Fruit fly (Drosophila melanogaster) whole organism, prepupa: Measurements from ENCODE around the gene CG7916.
A peak's percentile ranks its signal among the peaks of the same experiment; 100 is the strongest.

Source experiments
- Blimp-1 ChIP-seq: fragments of 200-800 bp; sonication (Bioruptor generic); optimal IDR thresholded peaks from 3 replicates; lab custom pipeline; 2017; ENCODE audit warnings: missing biosample characterization, missing genetic modification characterization, mild to moderate bottlenecking, moderate library complexity, missing genetic modification reagents
- CG10631 ChIP-seq: fragments of 200-800 bp; sonication (Bioruptor generic); optimal IDR thresholded peaks from 2 replicates; lab custom pipeline; 2016; ENCODE audit warnings: missing biosample characterization, missing genetic modification characterization
- CG10669 ChIP-seq: fragments of 200-800 bp; sonication (Bioruptor generic); optimal IDR thresholded peaks from 3 replicates; lab custom pipeline; 2018; ENCODE audit warnings: missing biosample characterization, mild to moderate bottlenecking, missing genetic modification characterization, moderate library complexity
- CG11294 ChIP-seq: fragments of 200-800 bp; sonication (Bioruptor generic); IDR thresholded peaks from 2 replicates; pipeline ENCODE4 v1.3.6; 2022; ENCODE audit warnings: missing biosample characterization, missing genetic modification characterization
- CG11762 ChIP-seq: fragments of 200-800 bp; sonication (Bioruptor generic); optimal IDR thresholded peaks from 3 replicates; lab custom pipeline; 2016; ENCODE audit warnings: missing biosample characterization, missing genetic modification characterization; ENCODE audit not compliant: insufficient read depth
- CG11902 ChIP-seq: fragments of 200-800 bp; sonication (Bioruptor generic); optimal IDR thresholded peaks from 3 replicates; lab custom pipeline; 2016; ENCODE audit warnings: missing biosample characterization, missing genetic modification characterization
- CG1621 ChIP-seq: fragments of 200-800 bp; sonication (Bioruptor generic); optimal IDR thresholded peaks from 3 replicates; lab custom pipeline; 2018; ENCODE audit warnings: missing biosample characterization, mild to moderate bottlenecking, missing genetic modification characterization
- CG16779 ChIP-seq: fragments of 200-800 bp; sonication (Bioruptor generic); optimal IDR thresholded peaks from 3 replicates; lab custom pipeline; 2017; ENCODE audit warnings: missing biosample characterization, mild to moderate bottlenecking, missing genetic modification characterization
- CG31627 ChIP-seq: fragments of 200-800 bp; sonication (Bioruptor generic); optimal IDR thresholded peaks from 3 replicates; lab custom pipeline; 2016; ENCODE audit warnings: missing biosample characterization, missing genetic modification characterization
- CG32006 ChIP-seq: fragments of 200-800 bp; sonication (Bioruptor generic); optimal IDR thresholded peaks from 3 replicates; lab custom pipeline; 2017; ENCODE audit warnings: missing biosample characterization, mild to moderate bottlenecking, missing genetic modification characterization
- CG34406 ChIP-seq: fragments of 200-800 bp; sonication (Bioruptor generic); optimal IDR thresholded peaks from 3 replicates; lab custom pipeline; 2016; ENCODE audit warnings: missing biosample characterization, missing genetic modification characterization
- CG3919 ChIP-seq: fragments of 200-800 bp; sonication (Bioruptor generic); optimal IDR thresholded peaks from 3 replicates; lab custom pipeline; 2016; ENCODE audit warnings: missing biosample characterization, missing genetic modification characterization
- CG4318 ChIP-seq: fragments of 200-800 bp; sonication (Bioruptor generic); optimal IDR thresholded peaks from 3 replicates; lab custom pipeline; 2017; ENCODE audit warnings: missing biosample characterization, mild to moderate bottlenecking, missing genetic modification characterization
- CG6163 ChIP-seq: fragments of 200-800 bp; sonication (Bioruptor generic); IDR thresholded peaks from 3 replicates; pipeline ENCODE4 v1.3.6; 2022; ENCODE audit warnings: missing biosample characterization, missing genetic modification characterization
- CG6276 ChIP-seq: fragments of 200-800 bp; sonication (Bioruptor generic); optimal IDR thresholded peaks from 2 replicates; lab custom pipeline; 2017; ENCODE audit warnings: missing biosample characterization, mild to moderate bottlenecking, missing genetic modification characterization
- CG6792 ChIP-seq: fragments of 200-800 bp; sonication (Bioruptor generic); optimal IDR thresholded peaks from 3 replicates; lab custom pipeline; 2016; ENCODE audit warnings: missing biosample characterization, missing genetic modification characterization
- CG6808 ChIP-seq: fragments of 200-800 bp; sonication (Bioruptor generic); optimal IDR thresholded peaks from 3 replicates; lab custom pipeline; 2017; ENCODE audit warnings: missing biosample characterization, missing genetic modification characterization, mild to moderate bottlenecking, moderate library complexity, missing genetic modification reagents
- CG6854 ChIP-seq: fragments of 200-800 bp; sonication (Bioruptor generic); optimal IDR thresholded peaks from 2 replicates; lab custom pipeline; 2017; ENCODE audit warnings: missing biosample characterization, mild to moderate bottlenecking, missing genetic modification characterization
- CG7368 ChIP-seq: fragments of 200-800 bp; sonication (Bioruptor generic); optimal IDR thresholded peaks from 3 replicates; lab custom pipeline; 2016; ENCODE audit warnings: missing biosample characterization, missing genetic modification characterization
- CG8119 ChIP-seq: fragments of 200-800 bp; sonication (Bioruptor generic); IDR thresholded peaks from 3 replicates; pipeline ENCODE4 v1.3.6; 2022; ENCODE audit warnings: missing biosample characterization, missing genetic modification characterization
- CG8319 ChIP-seq: fragments of 200-800 bp; sonication (Bioruptor generic); optimal IDR thresholded peaks from 3 replicates; lab custom pipeline; 2016; ENCODE audit warnings: missing biosample characterization, missing genetic modification characterization
- CG8632 ChIP-seq: fragments of 200-800 bp; sonication (Bioruptor generic); optimal IDR thresholded peaks from 3 replicates; lab custom pipeline; 2016; ENCODE audit warnings: missing biosample characterization, missing genetic modification characterization
- CG9139 ChIP-seq: fragments of 200-800 bp; sonication (Bioruptor generic); optimal IDR thresholded peaks from 3 replicates; lab custom pipeline; 2017; ENCODE audit warnings: missing biosample characterization, mild to moderate bottlenecking, missing genetic modification characterization
- Eip75B ChIP-seq: fragments of 200-800 bp; sonication (Bioruptor generic); optimal IDR thresholded peaks from 3 replicates; lab custom pipeline; 2016; ENCODE audit warnings: missing biosample characterization, missing genetic modification characterization
- Eip78C ChIP-seq: fragments of 200-800 bp; sonication (Bioruptor generic); peaks from one replicate; lab custom pipeline; 2016; ENCODE audit warnings: missing biosample characterization, missing genetic modification characterization
- Eip93F ChIP-seq: fragments of 200-800 bp; sonication (Bioruptor generic); optimal IDR thresholded peaks from 2 replicates; lab custom pipeline; 2016; ENCODE audit warnings: missing biosample characterization, mild to moderate bottlenecking, missing genetic modification characterization
- Ets21C ChIP-seq: fragments of 200-800 bp; sonication (Bioruptor generic); optimal IDR thresholded peaks from 3 replicates; lab custom pipeline; 2016; ENCODE audit warnings: missing biosample characterization, missing genetic modification characterization
- Ets96B ChIP-seq: fragments of 200-800 bp; optimal IDR thresholded peaks from 2 replicates; lab custom pipeline; 2019; ENCODE audit warnings: missing biosample characterization, mild to moderate bottlenecking, missing genetic modification characterization, moderate library complexity
- Gug ChIP-seq: fragments of 200-800 bp; sonication (Bioruptor generic); IDR thresholded peaks from 2 replicates; pipeline ENCODE4 v1.3.6; 2022; ENCODE audit warnings: missing biosample characterization, missing genetic modification characterization
- Hr38 ChIP-seq: sonication (Bioruptor generic); optimal IDR thresholded peaks from 2 replicates; lab custom pipeline; 2016; ENCODE audit warnings: missing biosample characterization, missing genetic modification characterization
- Hr39 ChIP-seq: fragments of 200-800 bp; sonication (Bioruptor generic); optimal IDR thresholded peaks from 2 replicates; lab custom pipeline; 2016; ENCODE audit warnings: missing biosample characterization, missing genetic modification characterization
- Hr4 ChIP-seq: fragments of 200-800 bp; sonication (Bioruptor generic); optimal IDR thresholded peaks from 3 replicates; lab custom pipeline; 2016; ENCODE audit warnings: missing biosample characterization, missing genetic modification characterization
- Lpt ChIP-seq: fragments of 200-800 bp; sonication (Bioruptor generic); optimal IDR thresholded peaks from 3 replicates; lab custom pipeline; 2016; ENCODE audit warnings: missing biosample characterization, missing genetic modification characterization
- Met ChIP-seq: fragments of 200-800 bp; sonication (Bioruptor generic); optimal IDR thresholded peaks from 3 replicates; lab custom pipeline; 2016; ENCODE audit warnings: missing biosample characterization, missing genetic modification characterization
- OdsH ChIP-seq: fragments of 200-800 bp; sonication (Bioruptor generic); optimal IDR thresholded peaks from 3 replicates; lab custom pipeline; 2016; ENCODE audit warnings: missing biosample characterization, missing genetic modification characterization
- Smox ChIP-seq: fragments of 200-800 bp; sonication (Bioruptor generic); optimal IDR thresholded peaks from 3 replicates; lab custom pipeline; 2016; ENCODE audit warnings: missing biosample characterization, missing genetic modification characterization
- Sox102F ChIP-seq: fragments of 200-800 bp; sonication (Bioruptor generic); optimal IDR thresholded peaks from 2 replicates; lab custom pipeline; 2016; ENCODE audit warnings: missing biosample characterization, mild to moderate bottlenecking, missing genetic modification characterization
- Sox14 ChIP-seq: fragments of 200-800 bp; sonication (Bioruptor generic); optimal IDR thresholded peaks from 3 replicates; lab custom pipeline; 2016; ENCODE audit warnings: missing biosample characterization, missing genetic modification characterization
- Sox15 ChIP-seq: fragments of 200-800 bp; sonication (Bioruptor generic); optimal IDR thresholded peaks from 3 replicates; lab custom pipeline; 2016; ENCODE audit warnings: missing biosample characterization, missing genetic modification characterization
- achi ChIP-seq: fragments of 200-800 bp; sonication (Bioruptor generic); optimal IDR thresholded peaks from 3 replicates; lab custom pipeline; 2016; ENCODE audit warnings: missing biosample characterization, missing genetic modification characterization
- acj6 ChIP-seq: fragments of 200-800 bp; sonication (Bioruptor generic); optimal IDR thresholded peaks from 3 replicates; lab custom pipeline; 2016; ENCODE audit warnings: missing biosample characterization, missing genetic modification characterization
- cyc ChIP-seq: fragments of 200-800 bp; sonication (Bioruptor generic); optimal IDR thresholded peaks from 3 replicates; lab custom pipeline; 2016; ENCODE audit warnings: missing biosample characterization, missing genetic modification characterization
- dac ChIP-seq: fragments of 200-800 bp; sonication (Bioruptor generic); optimal IDR thresholded peaks from 2 replicates; lab custom pipeline; 2017; ENCODE audit warnings: missing biosample characterization, mild to moderate bottlenecking, missing genetic modification characterization
- eg ChIP-seq: fragments of 200-800 bp; sonication (Bioruptor generic); IDR thresholded peaks from 3 replicates; pipeline ENCODE4 v1.3.6; 2022; ENCODE audit warnings: missing biosample characterization, missing genetic modification characterization
- esn ChIP-seq: fragments of 200-800 bp; sonication (Bioruptor generic); optimal IDR thresholded peaks from 2 replicates; lab custom pipeline; 2016; ENCODE audit warnings: missing biosample characterization, mild to moderate bottlenecking, missing genetic modification characterization, moderate library complexity
- fd59A ChIP-seq: fragments of 200-800 bp; sonication (Bioruptor generic); optimal IDR thresholded peaks from 2 replicates; lab custom pipeline; 2017; ENCODE audit warnings: missing biosample characterization, mild to moderate bottlenecking, missing genetic modification characterization, missing genetic modification reagents
- fkh ChIP-seq: fragments of 200-800 bp; sonication (Bioruptor generic); optimal IDR thresholded peaks from 3 replicates; lab custom pipeline; 2017; ENCODE audit warnings: missing biosample characterization, mild to moderate bottlenecking, missing genetic modification characterization, moderate library complexity
- lz ChIP-seq: fragments of 200-800 bp; sonication (Bioruptor generic); optimal IDR thresholded peaks from 3 replicates; lab custom pipeline; 2016; ENCODE audit warnings: missing biosample characterization, missing genetic modification characterization
- net ChIP-seq: fragments of 200-800 bp; sonication (Bioruptor generic); optimal IDR thresholded peaks from 3 replicates; lab custom pipeline; 2016; ENCODE audit warnings: missing biosample characterization, missing genetic modification characterization
- pdm3 ChIP-seq: fragments of 200-800 bp; sonication (Bioruptor generic); optimal IDR thresholded peaks from 3 replicates; lab custom pipeline; 2016; ENCODE audit warnings: missing biosample characterization, missing genetic modification characterization
- spab ChIP-seq: fragments of 200-800 bp; sonication (Bioruptor generic); optimal IDR thresholded peaks from 2 replicates; lab custom pipeline; 2017; ENCODE audit warnings: missing biosample characterization, mild to moderate bottlenecking, missing genetic modification characterization, missing genetic modification reagents
- svp ChIP-seq: fragments of 200-800 bp; sonication (Bioruptor generic); peaks from one replicate; lab custom pipeline; 2016; ENCODE audit warnings: missing biosample characterization, missing genetic modification characterization
- topi ChIP-seq: fragments of 200-800 bp; sonication (Bioruptor generic); optimal IDR thresholded peaks from 3 replicates; lab custom pipeline; 2016; ENCODE audit warnings: missing biosample characterization, missing genetic modification characterization
- vri ChIP-seq: fragments of 200-800 bp; sonication (Bioruptor generic); optimal IDR thresholded peaks from 3 replicates; lab custom pipeline; 2016; ENCODE audit warnings: missing biosample characterization, mild to moderate bottlenecking, missing genetic modification characterization

Gene CG7916

dm6 chr2L:13804561-13805067 lies 41.9 kb upstream of the CG7916 start:
- TF ChIP-seq CG10669 (GFP tag; lab: Kevin White, UChicago) (peak; percentile 13), Gug (GFP tag; lab: Robert Waterston, UW) (no peak), CG10631 (GFP tag; lab: Kevin White, UChicago) (no peak), Hr4 (GFP tag; lab: Kevin White, UChicago) (no peak), net (GFP tag; lab: Kevin White, UChicago) (no peak), CG6854 (GFP tag; lab: Kevin White, UChicago) (no peak), CG32006 (GFP tag; lab: Kevin White, UChicago) (no peak), CG11762 (GFP tag; lab: Kevin White, UChicago) (no peak), CG6163 (GFP tag; lab: Robert Waterston, UW) (no peak), CG4318 (no peak), fkh (no peak), lz (no peak), fd59A (no peak), CG34406 (GFP tag; lab: Kevin White, UChicago) (no peak), esn (GFP tag; lab: Kevin White, UChicago) (peak; percentile 15), Eip78C (peak; percentile 53), eg (GFP tag; lab: Robert Waterston, UW) (peak; percentile 42; the same call in 1 of the 3 replicates), Sox15 (GFP tag; lab: Kevin White, UChicago) (no peak), OdsH (GFP tag; lab: Kevin White, UChicago) (no peak), CG3919 (GFP tag; lab: Kevin White, UChicago) (no peak), Lpt (GFP tag; lab: Kevin White, UChicago) (peak; percentile 7), Eip75B (no peak), Met (GFP tag; lab: Kevin White, UChicago) (no peak), CG11902 (no peak), Ets21C (GFP tag; lab: Kevin White, UChicago) (no peak), pdm3 (GFP tag; lab: Kevin White, UChicago) (no peak), CG8632 (GFP tag; lab: Kevin White, UChicago) (no peak), svp (peak; percentile 80), Ets96B (tag; lab: Kevin White, UChicago) (no peak), acj6 (GFP tag; lab: Kevin White, UChicago) (no peak), Eip93F (GFP tag; lab: Kevin White, UChicago) (no peak), CG6808 (GFP tag; lab: Kevin White, UChicago) (peak; percentile 21), CG9139 (GFP tag; lab: Kevin White, UChicago) (peak; percentile 24), CG16779 (tag; lab: Kevin White, UChicago) (no peak), Blimp-1 (no peak), CG6276 (GFP tag; lab: Kevin White, UChicago) (no peak), CG1621 (tag; lab: Kevin White, UChicago) (peak; percentile 71), Sox14 (GFP tag; lab: Kevin White, UChicago) (no peak), topi (GFP tag; lab: Kevin White, UChicago) (no peak), CG31627 (GFP tag; lab: Kevin White, UChicago) (no peak), vri (GFP tag; lab: Kevin White, UChicago) (peak; percentile 6), Hr39 (GFP tag; lab: Kevin White, UChicago) (no peak), achi (GFP tag; lab: Kevin White, UChicago) (peak; percentile 13), Hr38 (no peak), spab (GFP tag; lab: Kevin White, UChicago) (no peak), CG11294 (GFP tag; lab: Robert Waterston, UW) (no peak), CG6792 (no peak), CG7368 (GFP tag; lab: Kevin White, UChicago) (no peak), CG8119 (GFP tag; lab: Robert Waterston, UW) (no peak), Sox102F (GFP tag; lab: Kevin White, UChicago) (no peak), CG8319 (GFP tag; lab: Kevin White, UChicago) (no peak), dac (GFP tag; lab: Kevin White, UChicago) (no peak), Smox (no peak), cyc (GFP tag; lab: Kevin White, UChicago) (no peak)
